Fruit fly (Drosophila melanogaster) S2 (cell line): ENCODE measurements around the gene CG43998.

ENCODE experiments used
- CG8478 ChIP-seq: fragments of >200 bp; optimal IDR thresholded peaks from 2 replicates; lab custom pipeline; 2018
- CTCF ChIP-seq, 2 experiments: fragments of >200 bp; optimal IDR thresholded peaks; 2 replicates each; lab custom pipeline; 2018

- TF ChIP-seq CTCF (optimal IDR thresholded peaks at IDR 0.05; lab: Kevin White, UChicago): no peak
- no peak for TF ChIP-seq CG8478 (lab: Kevin White, UChicago)
These were observed 15.1 kb upstream of the CG43998 start for dm6 chr3R:23943843-23944356.
